Worm (Caenorhabditis elegans) whole organism, young adult: ENCODE measurements around the gene Y38H6C.4.

Source experiments
- B0035.1 ChIP-seq: sonication (generic microtip); optimal IDR thresholded peaks from 2 replicates; lab custom pipeline; 2016; ENCODE audit warnings: missing genetic modification characterization, mild to moderate bottlenecking, missing compliant biosample characterization, missing genotype, missing genetic modification reagents
- ama-1 ChIP-seq, 3 experiments: fragments of 150-350 bp in 1 of 3; sonication (generic microtip) in 2 of 3; optimal IDR thresholded peaks; 2 replicates each; lab custom pipeline; 2014 to 2018; ENCODE audit warnings: missing biosample characterization in 2 of 3, missing genetic modification characterization in 2 of 3, missing genetic modification reagents in 2 of 3
- gei-17 ChIP-seq: fragments of 200-800 bp; sonication (Bioruptor generic); optimal IDR thresholded peaks from 2 replicates; lab custom pipeline; 2018; ENCODE audit warnings: mild to moderate bottlenecking, missing genetic modification characterization, missing compliant biosample characterization
- mcd-1 ChIP-seq: fragments of 200-800 bp; sonication (Bioruptor generic); IDR thresholded peaks from 2 replicates; pipeline ENCODE4 v1.3.6; 2022; ENCODE audit warnings: missing genetic modification reagents, missing genetic modification characterization, missing compliant biosample characterization
- pha-4 ChIP-seq: fragments of 150-350 bp; sonication (generic microtip); optimal IDR thresholded peaks from 2 replicates; lab custom pipeline; 2014; ENCODE audit warnings: missing biosample characterization, missing genetic modification reagents, missing genetic modification characterization
- snpc-4 ChIP-seq, 5 experiments: fragments of 150-350 bp in 1 of 5; sonication (generic microtip) in 4 of 5; optimal IDR thresholded peaks; 2 replicates each; lab custom pipeline; 2014 to 2018; ENCODE audit warnings: missing genetic modification characterization in 5 of 5, missing biosample characterization in 3 of 5, antibody characterized with exemption in 2 of 5, mild to moderate bottlenecking in 2 of 5, missing compliant biosample characterization in 2 of 5, missing genotype in 2 of 5, moderate library complexity in 2 of 5, missing genetic modification reagents in 1 of 5
- zim-3 ChIP-seq: sonication (generic microtip); optimal IDR thresholded peaks from 2 replicates; lab custom pipeline; 2017; ENCODE audit warnings: mild to moderate bottlenecking, missing genetic modification characterization, moderate library complexity, missing compliant biosample characterization

DNA sequence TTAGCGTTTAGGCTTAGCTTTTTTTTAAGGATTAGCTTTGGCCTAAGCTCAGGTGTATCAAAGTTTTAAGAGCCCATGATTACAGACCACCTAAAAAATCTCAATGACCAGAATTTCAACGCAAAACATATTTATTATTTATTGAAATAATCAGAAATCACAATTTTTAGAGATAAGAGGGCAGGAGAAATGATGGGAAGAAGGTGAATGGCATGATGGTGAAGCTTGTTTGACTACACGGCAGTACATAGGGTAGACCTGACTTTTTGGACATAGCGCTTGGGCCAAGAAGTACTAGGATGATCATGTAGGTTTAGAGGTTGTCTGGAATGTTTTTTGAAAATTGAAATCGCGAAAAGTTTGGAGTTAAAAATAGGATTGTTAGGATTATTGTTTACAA lies 5.3 kb downstream of the Y38H6C.4 start:
- no peak for TF ChIP-seq pha-4 (tag; lab: Kevin White, UChicago)
- no peak for TF ChIP-seq gei-17 (GFP tag; lab: Kevin White, UChicago)
- TF ChIP-seq B0035.1 (tag; lab: Kevin White, UChicago), result no peak
- TF ChIP-seq ama-1 (optimal IDR thresholded peaks at IDR 0.05; lab: Kevin White, UChicago), result no peak
- TF ChIP-seq ama-1 (GFP tag; optimal IDR thresholded peaks at IDR 0.05; lab: Kevin White, UChicago), result no peak
- TF ChIP-seq mcd-1, result no peak
- TF ChIP-seq snpc-4 (GFP tag; optimal IDR thresholded peaks at IDR 0.05; lab: Kevin White, UChicago), result no peak
- TF ChIP-seq snpc-4 (tag; optimal IDR thresholded peaks at IDR 0.05; lab: Kevin White, UChicago), result no peak
- TF ChIP-seq zim-3 (tag; lab: Kevin White, UChicago), result no peak
